Fruit fly (Drosophila melanogaster) whole organism, embryonic: Measurements from ENCODE around the gene CG11629.

Experiments
- CG17385 ChIP-seq: fragments of 200-800 bp; sonication (Bioruptor generic); optimal IDR thresholded peaks from 3 replicates; lab custom pipeline; 2018; ENCODE audit warnings: missing biosample characterization, mild to moderate bottlenecking, missing genetic modification characterization
- CG2875 ChIP-seq: fragments of 200-800 bp; sonication (Bioruptor generic); optimal IDR thresholded peaks from 2 replicates; lab custom pipeline; 2017; ENCODE audit warnings: missing biosample characterization, mild to moderate bottlenecking, missing genetic modification characterization, missing genetic modification reagents
- chm ChIP-seq: fragments of 200-800 bp; sonication (Bioruptor generic); IDR thresholded peaks from 2 replicates; pipeline ENCODE4 v1.3.6; 2022; ENCODE audit warnings: missing biosample characterization, missing genetic modification characterization

DNA sequence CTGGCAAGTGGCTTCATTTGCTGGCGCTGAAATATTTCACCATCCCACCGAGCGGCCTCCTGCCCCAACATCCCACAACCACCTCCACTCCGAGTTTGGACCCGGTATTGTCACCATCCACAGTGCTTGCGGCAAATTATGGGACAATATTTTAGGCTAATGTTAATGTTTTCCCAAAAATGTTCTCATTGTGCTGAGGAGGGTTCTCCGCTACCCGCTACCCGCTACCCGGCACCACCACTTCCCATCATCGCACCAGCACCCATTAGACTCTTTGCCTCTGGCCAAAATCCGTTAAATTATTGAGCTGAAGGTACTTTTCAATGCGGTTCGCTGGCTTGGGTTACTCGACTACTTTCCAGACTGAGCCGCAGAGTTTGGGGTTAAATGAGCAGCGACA is 24.4 kb downstream of the CG11629 start:
- no peak for TF ChIP-seq chm (GFP tag; lab: Robert Waterston, UW)
- TF ChIP-seq CG17385: no peak
- no peak for TF ChIP-seq CG2875 (GFP tag; lab: Kevin White, UChicago)
